Worm (Caenorhabditis elegans) whole organism, L2 larva: ENCODE data around the gene C07G1.6.

Experiments
- C34F6.9 ChIP-seq: fragments of 150-350 bp; optimal IDR thresholded peaks from 2 replicates; lab custom pipeline; 2014; ENCODE audit warnings: missing biosample characterization, missing genetic modification characterization
- F13H6.1 ChIP-seq: sonication (generic microtip); optimal IDR thresholded peaks from 2 replicates; lab custom pipeline; 2016; ENCODE audit warnings: missing genetic modification characterization, missing compliant biosample characterization
- R02D3.7 ChIP-seq: fragments of 150-350 bp; optimal IDR thresholded peaks from 2 replicates; lab custom pipeline; 2014; ENCODE audit warnings: missing biosample characterization, missing genetic modification characterization
- Y55F3AM.14 ChIP-seq: fragments of 200-800 bp; sonication (Bioruptor generic); optimal IDR thresholded peaks from 2 replicates; lab custom pipeline; 2018; ENCODE audit warnings: mild to moderate bottlenecking, missing genetic modification characterization, missing compliant biosample characterization
- aly-2 ChIP-seq: fragments of 150-350 bp; optimal IDR thresholded peaks from 2 replicates; lab custom pipeline; 2014; ENCODE audit warnings: missing biosample characterization, missing genetic modification characterization
- ceh-82 ChIP-seq: fragments of 150-350 bp; optimal IDR thresholded peaks from 2 replicates; lab custom pipeline; 2014; ENCODE audit warnings: missing biosample characterization, missing genetic modification characterization
- elt-1 ChIP-seq: fragments of 150-350 bp; optimal IDR thresholded peaks from 2 replicates; lab custom pipeline; 2014; ENCODE audit warnings: missing biosample characterization, missing genetic modification characterization
- elt-3 ChIP-seq: sonication (generic microtip); optimal IDR thresholded peaks from 2 replicates; lab custom pipeline; 2017; ENCODE audit warnings: missing biosample characterization, missing genetic modification characterization
- fos-1 ChIP-seq: fragments of 150-350 bp; optimal IDR thresholded peaks from 2 replicates; lab custom pipeline; 2014; ENCODE audit warnings: missing biosample characterization, missing genetic modification characterization
- lin-13 ChIP-seq: fragments of 150-350 bp; optimal IDR thresholded peaks from 2 replicates; lab custom pipeline; 2014; ENCODE audit warnings: missing biosample characterization, missing genetic modification reagents, missing genetic modification characterization
- mbf-1 ChIP-seq: sonication (generic microtip); optimal IDR thresholded peaks from 2 replicates; lab custom pipeline; 2017; ENCODE audit warnings: missing biosample characterization, missing genetic modification characterization
- nhr-11 ChIP-seq: fragments of 150-350 bp; optimal IDR thresholded peaks from 2 replicates; lab custom pipeline; 2014; ENCODE audit warnings: missing biosample characterization, missing genetic modification characterization
- nhr-129 ChIP-seq: fragments of 150-350 bp; optimal IDR thresholded peaks from 2 replicates; lab custom pipeline; 2014; ENCODE audit warnings: missing biosample characterization, missing genetic modification characterization
- nhr-21 ChIP-seq: fragments of 150-350 bp; optimal IDR thresholded peaks from 2 replicates; lab custom pipeline; 2014; ENCODE audit warnings: missing biosample characterization, missing genetic modification characterization
- nhr-23 ChIP-seq: fragments of 150-350 bp; optimal IDR thresholded peaks from 2 replicates; lab custom pipeline; 2014; ENCODE audit warnings: missing biosample characterization, missing genetic modification reagents, missing genetic modification characterization
- nhr-237 ChIP-seq: fragments of 150-350 bp; optimal IDR thresholded peaks from 2 replicates; lab custom pipeline; 2014; ENCODE audit warnings: missing biosample characterization, missing genetic modification characterization
- nhr-25 ChIP-seq: fragments of 150-350 bp; sonication (generic microtip); optimal IDR thresholded peaks from 3 replicates; lab custom pipeline; 2014; ENCODE audit warnings: missing biosample characterization, missing genetic modification characterization
- nhr-77 ChIP-seq: fragments of 150-350 bp; optimal IDR thresholded peaks from 2 replicates; lab custom pipeline; 2014; ENCODE audit warnings: missing biosample characterization, missing genetic modification characterization
- peb-1 ChIP-seq: fragments of 150-350 bp; optimal IDR thresholded peaks from 2 replicates; lab custom pipeline; 2014; ENCODE audit warnings: missing biosample characterization, missing genetic modification characterization
- sem-4 ChIP-seq: fragments of 150-350 bp; optimal IDR thresholded peaks from 2 replicates; lab custom pipeline; 2014; ENCODE audit warnings: missing biosample characterization, missing genetic modification reagents, missing genetic modification characterization
- skn-1 ChIP-seq: sonication (generic microtip); optimal IDR thresholded peaks from 2 replicates; lab custom pipeline; 2017; ENCODE audit warnings: missing biosample characterization, missing genetic modification characterization
- sma-3 ChIP-seq: sonication (generic microtip); optimal IDR thresholded peaks from 2 replicates; lab custom pipeline; 2016; ENCODE audit warnings: missing genetic modification reagents, missing genetic modification characterization, missing compliant biosample characterization
- sma-9 ChIP-seq, 2 experiments: fragments of 150-350 bp in 1 of 2; sonication (generic microtip) in 1 of 2; optimal IDR thresholded peaks; 2 replicates each; lab custom pipeline; 2014 to 2016; ENCODE audit warnings: missing genetic modification characterization in 2 of 2, mild to moderate bottlenecking in 1 of 2, missing biosample characterization in 1 of 2, missing compliant biosample characterization in 1 of 2, missing genetic modification reagents in 1 of 2, moderate library complexity in 1 of 2
- snpc-4 ChIP-seq: fragments of 150-350 bp; optimal IDR thresholded peaks from 2 replicates; lab custom pipeline; 2014; ENCODE audit warnings: missing biosample characterization, missing genetic modification characterization
- unc-39 ChIP-seq: fragments of 150-350 bp; optimal IDR thresholded peaks from 2 replicates; lab custom pipeline; 2014; ENCODE audit warnings: missing biosample characterization, missing genetic modification characterization
- unc-55 ChIP-seq: fragments of 150-350 bp; sonication (generic microtip); optimal IDR thresholded peaks from 3 replicates; lab custom pipeline; 2014; ENCODE audit warnings: missing biosample characterization, missing genetic modification reagents, missing genetic modification characterization
- unc-62 ChIP-seq: fragments of 150-350 bp; optimal IDR thresholded peaks from 2 replicates; lab custom pipeline; 2014; ENCODE audit warnings: missing biosample characterization, missing genetic modification reagents, missing genetic modification characterization
- zag-1 ChIP-seq: fragments of 150-350 bp; optimal IDR thresholded peaks from 2 replicates; lab custom pipeline; 2014; ENCODE audit warnings: missing biosample characterization, missing genetic modification characterization
- ztf-1 ChIP-seq: fragments of 200-800 bp; sonication (Bioruptor generic); conservative IDR thresholded peaks from 2 replicates; pipeline ENCODE4 v1.3.6; 2022; ENCODE audit warnings: missing genetic modification characterization, missing compliant biosample characterization
- ztf-4 ChIP-seq: fragments of 150-350 bp; optimal IDR thresholded peaks from 2 replicates; lab custom pipeline; 2014; ENCODE audit warnings: missing biosample characterization, missing genetic modification characterization

Gene C07G1.6

ce11 chrIV:8168660-8169059 is 41.5 kb downstream of the C07G1.6 start, which contains the start of gene clec-52:
clec-52 (minus strand) TSS chrIV:8168760.
- TF ChIP-seq sma-9 (GFP tag; optimal IDR thresholded peaks at IDR 0.05; lab: Kevin White, UChicago) = no peak
- TF ChIP-seq sma-9 (tag; optimal IDR thresholded peaks at IDR 0.05; lab: Kevin White, UChicago) = no peak
- TF ChIP-seq unc-62 (GFP tag; lab: Kevin White, UChicago) = no peak
- TF ChIP-seq R02D3.7 = no peak
- TF ChIP-seq mbf-1 (tag; lab: Kevin White, UChicago) = no peak
- TF ChIP-seq C34F6.9 = no peak
- TF ChIP-seq ztf-4 = no peak
- no peak for TF ChIP-seq sem-4
- no peak for TF ChIP-seq Y55F3AM.14 (GFP tag; lab: Kevin White, UChicago)
- TF ChIP-seq nhr-23 (tag; lab: Kevin White, UChicago) = no peak
- TF ChIP-seq snpc-4 (tag; lab: Kevin White, UChicago) = no peak

DNA sequence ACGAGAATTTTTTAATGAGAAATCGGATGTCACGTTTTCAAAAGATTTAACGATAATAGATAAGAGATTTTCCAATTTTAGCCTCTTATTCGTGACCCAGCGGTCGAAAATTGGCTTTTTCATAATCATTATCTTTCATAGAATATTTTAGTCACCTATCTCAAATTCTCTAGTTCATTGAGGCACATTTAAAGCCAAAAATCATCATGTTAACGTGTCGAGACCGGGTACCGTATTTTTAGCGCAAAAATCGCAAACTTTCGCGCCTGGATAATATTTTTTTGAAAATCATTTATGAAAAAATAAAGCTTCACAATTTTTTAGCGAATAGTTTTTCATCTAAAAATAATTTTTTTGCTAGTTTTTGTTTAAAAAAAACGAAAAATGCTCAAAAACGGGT is 44.2 kb downstream of the C07G1.6 start, which contains the start of gene B0218.7:
Gene B0218.7 (minus strand): TSS at position 101 of the 400 bp plus-strand sequence.
- no peak for TF ChIP-seq ceh-82 (tag; lab: Kevin White, UChicago)
- no peak for TF ChIP-seq F13H6.1 (tag; lab: Kevin White, UChicago)
- TF ChIP-seq sma-3 (GFP tag; lab: Kevin White, UChicago) = no peak
- no peak for TF ChIP-seq nhr-25 (tag; lab: Kevin White, UChicago)

ce11 chrIV:8164515-8164914 is 45.7 kb downstream of the C07G1.6 start:
- TF ChIP-seq sma-3 (GFP tag; lab: Kevin White, UChicago) = no peak
- no peak for TF ChIP-seq aly-2 (tag; lab: Kevin White, UChicago)
- no peak for TF ChIP-seq nhr-11 (tag; lab: Kevin White, UChicago)
- TF ChIP-seq unc-39 (tag; lab: Kevin White, UChicago) = no peak
- no peak for TF ChIP-seq Y55F3AM.14 (GFP tag; lab: Kevin White, UChicago)
- TF ChIP-seq nhr-77 (tag; lab: Kevin White, UChicago) = no peak
- TF ChIP-seq nhr-237 (tag; lab: Kevin White, UChicago) = no peak
- TF ChIP-seq elt-1 (tag; lab: Kevin White, UChicago) = no peak
- TF ChIP-seq nhr-129 (tag; lab: Kevin White, UChicago) = no peak
- TF ChIP-seq lin-13 (GFP tag; lab: Kevin White, UChicago) = no peak
- no peak for TF ChIP-seq elt-3
- no peak for TF ChIP-seq unc-55
- no peak for TF ChIP-seq peb-1 (tag; lab: Kevin White, UChicago)
- no peak for TF ChIP-seq nhr-21 (tag; lab: Kevin White, UChicago)
- TF ChIP-seq skn-1 (tag; lab: Kevin White, UChicago) = no peak
- no peak for TF ChIP-seq zag-1 (tag; lab: Kevin White, UChicago)
- TF ChIP-seq, all 48 proteins: peak for 0

DNA sequence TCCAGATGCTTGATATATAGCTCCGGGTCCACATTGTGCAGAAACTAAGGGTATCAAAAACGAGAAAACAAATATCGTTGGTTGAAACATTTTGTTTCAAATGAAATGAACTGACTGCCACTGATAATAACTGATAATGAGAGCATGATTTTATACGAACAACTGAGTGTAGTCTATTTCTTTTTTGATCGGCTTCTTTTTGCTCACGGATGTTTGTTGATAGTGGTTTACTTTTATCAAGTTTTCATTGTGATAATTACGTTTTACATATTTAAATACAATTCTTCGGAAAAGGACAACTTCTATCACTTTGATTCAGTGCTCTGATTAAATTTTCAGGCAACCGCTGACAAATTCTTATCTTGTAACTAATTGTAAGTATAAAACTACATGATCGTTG is 46.5 kb downstream of the C07G1.6 start, which contains the start of gene clec-51:
Gene clec-51 (minus strand): TSS at position 114 of the 400 bp plus-strand sequence.
- TF ChIP-seq elt-1 (tag; lab: Kevin White, UChicago) (no peak), ceh-82 (tag; lab: Kevin White, UChicago) (no peak), skn-1 (tag; lab: Kevin White, UChicago) (peak; percentile 2), fos-1 (tag; lab: Kevin White, UChicago) (peak; percentile 63), sma-9 (GFP tag; optimal IDR thresholded peaks at IDR 0.05; lab: Kevin White, UChicago) (peak; percentile 26), sma-9 (tag; optimal IDR thresholded peaks at IDR 0.05; lab: Kevin White, UChicago) (no peak), ztf-1 (GFP tag; lab: Robert Waterston, UW) (no peak), ztf-4 (no peak), elt-3 (no peak)

DNA sequence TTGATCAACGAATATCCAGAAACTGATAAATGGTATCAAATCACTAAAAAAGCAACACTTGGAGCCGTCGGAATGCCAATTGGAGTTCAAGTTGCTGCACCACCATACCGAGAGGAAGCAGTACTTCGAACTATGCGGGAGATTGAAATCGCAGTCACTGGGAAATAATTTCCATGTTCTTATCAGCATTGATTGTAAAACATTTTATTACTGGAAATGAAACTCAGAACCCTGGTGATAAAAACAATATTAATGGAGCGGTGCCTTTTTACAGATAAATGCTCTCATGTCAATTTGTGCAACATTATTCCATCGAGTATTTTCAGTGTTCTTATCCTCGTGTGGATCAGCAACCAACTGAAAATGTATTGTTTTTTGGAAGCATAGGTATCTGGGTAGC is 48.4 kb downstream of the C07G1.6 start:
- peak; percentile 52 for TF ChIP-seq fos-1 (tag; lab: Kevin White, UChicago)
- no peak for TF ChIP-seq unc-39 (tag; lab: Kevin White, UChicago)
- no peak for TF ChIP-seq snpc-4 (tag; lab: Kevin White, UChicago)
- TF ChIP-seq, all 48 proteins: peak for 1

- TF ChIP-seq unc-39 (tag; lab: Kevin White, UChicago) (no peak), fos-1 (tag; lab: Kevin White, UChicago) (peak; percentile 1)
Measured at ce11 chrIV:8159995-8160394, 50.2 kb downstream of the C07G1.6 start.
